Fruit fly (Drosophila melanogaster): ENCODE data around the gene RFeSP.

Gene RFeSP

dm6 chr2L:1611122-1611521, 2.8 kb downstream of the RFeSP start, which contains the start of the genes Rab3GAP1 and CG14352 (continued):
- TF ChIP-seq aop (GFP tag; IDR thresholded peaks at IDR 0.05), result no peak
- peak; percentile 32 for TF ChIP-seq her (GFP tag; optimal IDR thresholded peaks at IDR 0.05)
- TF ChIP-seq Gsc (GFP tag; IDR thresholded peaks at IDR 0.05), result peak; percentile 57
- TF ChIP-seq Lpt (GFP tag; optimal IDR thresholded peaks at IDR 0.05), result no peak
- peak; percentile 44; the same call in 1 of the 3 replicates for TF ChIP-seq CG16813 (GFP tag; IDR thresholded peaks at IDR 0.05; ENCODE audit: partially characterized antibody)
- TF ChIP-seq dpn (GFP tag; optimal IDR thresholded peaks at IDR 0.05), result peak; percentile 86 to 90
- peak; percentile 70 for TF ChIP-seq CG3065 (GFP tag; optimal IDR thresholded peaks at IDR 0.05)
- TF ChIP-seq dimm (GFP tag; IDR thresholded peaks at IDR 0.05), result no peak
- peak; percentile 81; the same call in 1 of the 2 replicates for TF ChIP-seq ranshi (GFP tag; IDR thresholded peaks at IDR 0.05)
- peak; percentile 95 for TF ChIP-seq zfh2 (GFP tag; optimal IDR thresholded peaks at IDR 0.05)
- TF ChIP-seq pfk (GFP tag; optimal IDR thresholded peaks at IDR 0.05), result peak; percentile 14
- TF ChIP-seq Mrtf (GFP tag; IDR thresholded peaks at IDR 0.05), result peak; percentile 83
- TF ChIP-seq CG8290 (GFP tag; optimal IDR thresholded peaks at IDR 0.05), result no peak
- TF ChIP-seq CG8290 (tag; optimal IDR thresholded peaks at IDR 0.05), result peak in 1 of 2 experiments; percentile 56
- 0 out of 2 replicates have a peak, but pooled peaks have one; percentile 45 for TF ChIP-seq Drgx (GFP tag; IDR thresholded peaks at IDR 0.05)
- no peak for TF ChIP-seq CG11695 (GFP tag; IDR thresholded peaks at IDR 0.05)
- TF ChIP-seq ssp (GFP tag; IDR thresholded peaks at IDR 0.05), result peak; percentile 68
- peak; percentile 59; the same call in 1 of the 2 replicates for TF ChIP-seq sens-2 (GFP tag; IDR thresholded peaks at IDR 0.05)
- TF ChIP-seq Fer3 (tag; optimal IDR thresholded peaks at IDR 0.05), result peak; percentile 83
- peak; percentile 85 for TF ChIP-seq CG4820 (GFP tag; optimal IDR thresholded peaks at IDR 0.05)
- peak; percentile 81 for TF ChIP-seq CG10543 (GFP tag; optimal IDR thresholded peaks at IDR 0.05)
- peak; percentile 84 for TF ChIP-seq CG11247 (GFP tag; IDR thresholded peaks at IDR 0.05)
- peak; percentile 73 for TF ChIP-seq CG13894 (tag; optimal IDR thresholded peaks at IDR 0.05)
- TF ChIP-seq fru (optimal IDR thresholded peaks at IDR 0.05), result no peak
- TF ChIP-seq tio (GFP tag; optimal IDR thresholded peaks at IDR 0.05), result no peak
- TF ChIP-seq pho (GFP tag; optimal IDR thresholded peaks at IDR 0.05), result peak; percentile 93
- peak; percentile 87 for TF ChIP-seq CG9215 (GFP tag; IDR thresholded peaks at IDR 0.05)
- TF ChIP-seq dan (GFP tag; IDR thresholded peaks at IDR 0.05), result 0 out of 2 replicates have a peak, but pooled peaks have one; percentile 31
- TF ChIP-seq CG1792 (GFP tag; optimal IDR thresholded peaks at IDR 0.05), result peak; percentile 77
- no peak for TF ChIP-seq CG1832 (GFP tag; optimal IDR thresholded peaks at IDR 0.05)
- peak; percentile 95 for TF ChIP-seq CG2120 (GFP tag; optimal IDR thresholded peaks at IDR 0.05)
- TF ChIP-seq salm (tag; optimal IDR thresholded peaks at IDR 0.05), result peak; percentile 31
- peak; percentile 90 for TF ChIP-seq CG10654 (GFP tag; optimal IDR thresholded peaks at IDR 0.05)
- peak; percentile 66 for TF ChIP-seq CG31388 (GFP tag; optimal IDR thresholded peaks at IDR 0.05)
- peak; percentile 74 for TF ChIP-seq CG17385 (GFP tag; optimal IDR thresholded peaks at IDR 0.05)
- TF ChIP-seq nom (GFP tag; optimal IDR thresholded peaks at IDR 0.05), result peak; percentile 13
- no peak for TF ChIP-seq Lhr (GFP tag; optimal IDR thresholded peaks at IDR 0.05)
- TF ChIP-seq schlank (tag; optimal IDR thresholded peaks at IDR 0.05), result peak; percentile 45
- TF ChIP-seq CG11723 (GFP tag; optimal IDR thresholded peaks at IDR 0.05), result peak; percentile 72
- TF ChIP-seq Sox102F (GFP tag; optimal IDR thresholded peaks at IDR 0.05), result peak; percentile 87
- peak; percentile 89 for TF ChIP-seq Hr3 (GFP tag; optimal IDR thresholded peaks at IDR 0.05)
- peak; percentile 59; the same call in 2 of the 3 replicates for TF ChIP-seq CG14050 (GFP tag; IDR thresholded peaks at IDR 0.05)
- no peak for TF ChIP-seq ftz-f1 (GFP tag; optimal IDR thresholded peaks at IDR 0.05)
- peak; percentile 60 for TF ChIP-seq CG11398 (GFP tag; optimal IDR thresholded peaks at IDR 0.05)
- TF ChIP-seq CG7963 (GFP tag; IDR thresholded peaks at IDR 0.05; ENCODE audit: partially characterized antibody), result no peak
- peak; percentile 86 for TF ChIP-seq CG32532 (GFP tag; IDR thresholded peaks at IDR 0.05)
- no peak for TF ChIP-seq Sry-β (GFP tag; optimal IDR thresholded peaks at IDR 0.05)
- TF ChIP-seq zen2 (GFP tag; IDR thresholded peaks at IDR 0.05; ENCODE audit: partially characterized antibody), result no peak
- TF ChIP-seq CTCF (GFP tag; optimal IDR thresholded peaks at IDR 0.05), result no peak
- peak; percentile 38 for TF ChIP-seq Nf-YB (GFP tag; optimal IDR thresholded peaks at IDR 0.05)
- TF ChIP-seq bcd (GFP tag; optimal IDR thresholded peaks at IDR 0.05), result peak; percentile 82
- peak; percentile 8 for TF ChIP-seq CG10565 (GFP tag; optimal IDR thresholded peaks at IDR 0.05)

Measured in whole organism, embryonic.